Fruit fly (Drosophila melanogaster) whole organism, embryonic: ENCODE measurements around the gene SmD2.

Source experiments
- C15 ChIP-seq: fragments of 200-800 bp; sonication (Bioruptor generic); IDR thresholded peaks from 3 replicates; pipeline ENCODE4 v1.3.6; 2022; ENCODE audit warnings: missing biosample characterization, missing genetic modification characterization
- CG1024 ChIP-seq: fragments of 200-800 bp; sonication (Bioruptor generic); IDR thresholded peaks from 2 replicates; pipeline ENCODE4 v1.3.6; 2022; ENCODE audit warnings: missing biosample characterization, missing genetic modification characterization
- CG11456 ChIP-seq: fragments of 200-800 bp; sonication (Bioruptor generic); IDR thresholded peaks from 3 replicates; pipeline ENCODE4 v1.3.6; 2022; ENCODE audit warnings: missing biosample characterization, missing genetic modification characterization
- CG13287 ChIP-seq: fragments of 200-800 bp; sonication (Bioruptor generic); IDR thresholded peaks from 2 replicates; pipeline ENCODE4 v1.3.6; 2022; ENCODE audit warnings: missing biosample characterization, missing genetic modification characterization; ENCODE audit not compliant: partially characterized antibody
- CG13424 ChIP-seq: fragments of 200-800 bp; sonication (Bioruptor generic); optimal IDR thresholded peaks from 2 replicates; lab custom pipeline; 2019; ENCODE audit warnings: missing biosample characterization, mild to moderate bottlenecking, missing genetic modification characterization, moderate library complexity
- CG14441 ChIP-seq: fragments of 200-800 bp; sonication (Bioruptor generic); IDR thresholded peaks from 2 replicates; pipeline ENCODE4 v1.3.6; 2022; ENCODE audit warnings: missing biosample characterization, missing genetic modification characterization
- CG17186 ChIP-seq: fragments of 200-800 bp; sonication (Bioruptor generic); optimal IDR thresholded peaks from 3 replicates; lab custom pipeline; 2017; ENCODE audit warnings: missing biosample characterization, missing genetic modification reagents, missing genetic modification characterization
- CG17612 ChIP-seq: fragments of 200-800 bp; sonication (Bioruptor generic); IDR thresholded peaks from 2 replicates; pipeline ENCODE4 v1.3.6; 2022; ENCODE audit warnings: missing biosample characterization, missing genetic modification characterization
- CG17829 ChIP-seq: fragments of 200-800 bp; optimal IDR thresholded peaks from 2 replicates; lab custom pipeline; 2019; ENCODE audit warnings: missing biosample characterization, mild to moderate bottlenecking, missing genetic modification characterization, moderate library complexity
- CG30403 ChIP-seq: fragments of 200-800 bp; sonication (Bioruptor generic); optimal IDR thresholded peaks from 3 replicates; lab custom pipeline; 2016; ENCODE audit warnings: missing biosample characterization, missing genetic modification characterization
- CG3065 ChIP-seq: fragments of 200-800 bp; sonication (Bioruptor generic); optimal IDR thresholded peaks from 2 replicates; lab custom pipeline; 2016; ENCODE audit warnings: missing biosample characterization, missing genetic modification characterization
- CG3163 ChIP-seq: fragments of 200-800 bp; sonication (Bioruptor generic); optimal IDR thresholded peaks from 3 replicates; lab custom pipeline; 2016; ENCODE audit warnings: missing biosample characterization, missing genetic modification characterization
- CG32772 ChIP-seq: fragments of 200-800 bp; sonication (Bioruptor generic); IDR thresholded peaks from 2 replicates; pipeline ENCODE4 v1.3.6; 2022; ENCODE audit warnings: missing biosample characterization, missing genetic modification characterization
- CG3847 ChIP-seq: fragments of 200-800 bp; sonication (Bioruptor generic); IDR thresholded peaks from 2 replicates; pipeline ENCODE4 v1.3.6; 2022; ENCODE audit warnings: missing biosample characterization, missing genetic modification characterization
- CG4328 ChIP-seq: fragments of 200-800 bp; sonication (Bioruptor generic); optimal IDR thresholded peaks from 3 replicates; lab custom pipeline; 2017; ENCODE audit warnings: missing biosample characterization, missing genetic modification reagents, missing genetic modification characterization
- CG6175 ChIP-seq: fragments of 200-800 bp; sonication (Bioruptor generic); IDR thresholded peaks from 3 replicates; pipeline ENCODE4 v1.3.6; 2022; ENCODE audit warnings: missing biosample characterization, missing genetic modification characterization
- CG6654 ChIP-seq: fragments of 200-800 bp; sonication (Bioruptor generic); optimal IDR thresholded peaks from 2 replicates; lab custom pipeline; 2017; ENCODE audit warnings: missing biosample characterization, mild to moderate bottlenecking, missing genetic modification characterization
- CG7556 ChIP-seq: fragments of 200-800 bp; sonication (Bioruptor generic); optimal IDR thresholded peaks from 2 replicates; lab custom pipeline; 2017; ENCODE audit warnings: missing biosample characterization, mild to moderate bottlenecking, missing genetic modification characterization
- CG7963 ChIP-seq: fragments of 200-800 bp; sonication (Bioruptor generic); IDR thresholded peaks from 3 replicates; pipeline ENCODE4 v1.3.6; 2022; ENCODE audit warnings: missing biosample characterization, missing genetic modification characterization; ENCODE audit not compliant: partially characterized antibody
- CG8765 ChIP-seq: fragments of 200-800 bp; sonication (Bioruptor generic); IDR thresholded peaks from 2 replicates; pipeline ENCODE4 v1.3.6; 2022; ENCODE audit warnings: missing biosample characterization, missing genetic modification characterization
- CG9876 ChIP-seq: fragments of 200-800 bp; sonication (Bioruptor generic); optimal IDR thresholded peaks from 2 replicates; lab custom pipeline; 2016; ENCODE audit warnings: missing biosample characterization, missing genetic modification characterization
- Chrac-16 ChIP-seq: fragments of 200-800 bp; sonication (Bioruptor generic); optimal IDR thresholded peaks from 3 replicates; lab custom pipeline; 2016; ENCODE audit warnings: missing biosample characterization, missing genetic modification characterization
- D ChIP-seq, 2 experiments: fragments of 200-800 bp in 1 of 2; fragments of >200 bp in 1 of 2; sonication (Bioruptor generic) in 1 of 2; optimal IDR thresholded peaks; 2 replicates in 1 of 2; 3 replicates in 1 of 2; lab custom pipeline; 2017; ENCODE audit warnings: mild to moderate bottlenecking in 1 of 2, missing biosample characterization in 1 of 2, missing genetic modification characterization in 1 of 2, missing genetic modification reagents in 1 of 2
- E2f2 ChIP-seq: fragments of 200-800 bp; sonication (Bioruptor generic); IDR thresholded peaks from 2 replicates; pipeline ENCODE4 v1.3.6; 2022; ENCODE audit warnings: missing biosample characterization, missing genetic modification characterization
- Gug ChIP-seq: fragments of 200-800 bp; sonication (Bioruptor generic); IDR thresholded peaks from 4 replicates; pipeline ENCODE4 v1.3.6; 2022; ENCODE audit warnings: missing biosample characterization, missing genetic modification characterization
- HLH4C ChIP-seq: fragments of 200-800 bp; sonication (Bioruptor generic); IDR thresholded peaks from 3 replicates; pipeline ENCODE4 v1.3.6; 2022; ENCODE audit warnings: missing biosample characterization, missing genetic modification characterization; ENCODE audit not compliant: partially characterized antibody
- HmgZ ChIP-seq: fragments of 200-800 bp; sonication (Bioruptor generic); optimal IDR thresholded peaks from 2 replicates; lab custom pipeline; 2018; ENCODE audit warnings: missing biosample characterization, mild to moderate bottlenecking, missing genetic modification characterization
- Hr39 ChIP-seq: fragments of >200 bp; optimal IDR thresholded peaks from 2 replicates; lab custom pipeline; 2017
- Mes4 ChIP-seq: fragments of 200-800 bp; sonication (Bioruptor generic); optimal IDR thresholded peaks from 2 replicates; lab custom pipeline; 2016; ENCODE audit warnings: missing biosample characterization, missing genetic modification characterization
- Stat92E ChIP-seq, 3 experiments: fragments of >200 bp in 2 of 3; fragments of 200-800 bp in 1 of 3; sonication (Bioruptor generic) in 1 of 3; optimal IDR thresholded peaks; 2 replicates each; lab custom pipeline; 2017 to 2019; ENCODE audit warnings: missing biosample characterization in 3 of 3, missing genetic modification characterization in 3 of 3, mild to moderate bottlenecking in 1 of 3, moderate library complexity in 1 of 3
- Tbp ChIP-seq: fragments of >200 bp; optimal IDR thresholded peaks from 2 replicates; lab custom pipeline; 2018; ENCODE audit warnings: missing biosample characterization, missing genetic modification characterization
- ac ChIP-seq: fragments of 200-800 bp; sonication (Bioruptor generic); optimal IDR thresholded peaks from 3 replicates; lab custom pipeline; 2017; ENCODE audit warnings: missing biosample characterization, mild to moderate bottlenecking, missing genetic modification characterization
- ato ChIP-seq: fragments of 200-800 bp; sonication (Bioruptor generic); IDR thresholded peaks from 2 replicates; pipeline ENCODE4 v1.3.6; 2022; ENCODE audit warnings: missing biosample characterization, missing genetic modification characterization; ENCODE audit not compliant: partially characterized antibody
- cato ChIP-seq: fragments of 200-800 bp; sonication (Bioruptor generic); optimal IDR thresholded peaks from 2 replicates; lab custom pipeline; 2016; ENCODE audit warnings: missing biosample characterization, missing genetic modification characterization, borderline replicate concordance
- croc ChIP-seq: fragments of 200-800 bp; sonication (Bioruptor generic); conservative IDR thresholded peaks from 3 replicates; pipeline ENCODE4 v1.3.6; 2022; ENCODE audit warnings: missing biosample characterization, missing genetic modification characterization
- dmrt11E ChIP-seq: fragments of 200-800 bp; sonication (Bioruptor generic); optimal IDR thresholded peaks from 3 replicates; lab custom pipeline; 2018; ENCODE audit warnings: missing biosample characterization, mild to moderate bottlenecking, missing genetic modification characterization, moderate library complexity
- dpn ChIP-seq, 2 experiments: fragments of 200-800 bp; sonication (Bioruptor generic); optimal IDR thresholded peaks; 3 replicates each; lab custom pipeline; 2016; ENCODE audit warnings: missing biosample characterization in 2 of 2, missing genetic modification characterization in 2 of 2
- lov ChIP-seq, 2 experiments: fragments of 200-800 bp in 1 of 2; fragments of >200 bp in 1 of 2; sonication (Bioruptor generic) in 1 of 2; IDR thresholded peaks in 1 of 2; optimal IDR thresholded peaks in 1 of 2; 2 replicates in 1 of 2; 3 replicates in 1 of 2; pipeline versions ENCODE4 v1.3.6 to Lab custom; 2017 to 2022; ENCODE audit warnings: missing biosample characterization in 1 of 2, missing genetic modification characterization in 1 of 2
- maf-S ChIP-seq: fragments of 200-800 bp; sonication (Bioruptor generic); optimal IDR thresholded peaks from 2 replicates; lab custom pipeline; 2016; ENCODE audit warnings: missing biosample characterization, missing genetic modification characterization
- mam ChIP-seq: fragments of 200-800 bp; sonication (Bioruptor generic); optimal IDR thresholded peaks from 3 replicates; lab custom pipeline; 2016; ENCODE audit warnings: missing biosample characterization, missing genetic modification characterization
- odd ChIP-seq: fragments of 200-800 bp; sonication (Bioruptor generic); optimal IDR thresholded peaks from 2 replicates; lab custom pipeline; 2017; ENCODE audit warnings: missing biosample characterization, mild to moderate bottlenecking, missing genetic modification characterization
- otp ChIP-seq: fragments of 200-800 bp; sonication (Bioruptor generic); IDR thresholded peaks from 3 replicates; pipeline ENCODE4, ENCODE4 v1.3.6; 2022; ENCODE audit warnings: missing biosample characterization, missing genetic modification characterization
- pfk ChIP-seq: fragments of 200-800 bp; sonication (Bioruptor generic); optimal IDR thresholded peaks from 2 replicates; lab custom pipeline; 2018; ENCODE audit warnings: missing biosample characterization, mild to moderate bottlenecking, missing genetic modification characterization, moderate library complexity
- sisA ChIP-seq: fragments of 200-800 bp; sonication (Bioruptor generic); IDR thresholded peaks from 2 replicates; pipeline ENCODE4 v1.3.6; 2022; ENCODE audit warnings: missing biosample characterization, missing genetic modification characterization
- sna ChIP-seq: fragments of 200-800 bp; sonication (Bioruptor generic); IDR thresholded peaks from 2 replicates; pipeline ENCODE4 v1.3.6; 2022; ENCODE audit warnings: missing biosample characterization, missing genetic modification characterization; ENCODE audit not compliant: partially characterized antibody
- stwl ChIP-seq: fragments of 200-800 bp; sonication (Bioruptor generic); optimal IDR thresholded peaks from 3 replicates; lab custom pipeline; 2018; ENCODE audit warnings: missing biosample characterization, mild to moderate bottlenecking, missing genetic modification characterization, moderate library complexity
- toy ChIP-seq: fragments of 200-800 bp; sonication (Bioruptor generic); IDR thresholded peaks from 2 replicates; pipeline ENCODE4 v1.3.6; 2022; ENCODE audit warnings: missing biosample characterization, missing genetic modification characterization
- vfl ChIP-seq: fragments of 200-800 bp; sonication (Bioruptor generic); optimal IDR thresholded peaks from 2 replicates; lab custom pipeline; 2016; ENCODE audit warnings: missing biosample characterization, missing genetic modification characterization
- wek ChIP-seq: fragments of 200-800 bp; sonication (Bioruptor generic); optimal IDR thresholded peaks from 3 replicates; lab custom pipeline; 2018; ENCODE audit warnings: missing biosample characterization, mild to moderate bottlenecking, missing genetic modification characterization, moderate library complexity

The SmD2 gene

DNA sequence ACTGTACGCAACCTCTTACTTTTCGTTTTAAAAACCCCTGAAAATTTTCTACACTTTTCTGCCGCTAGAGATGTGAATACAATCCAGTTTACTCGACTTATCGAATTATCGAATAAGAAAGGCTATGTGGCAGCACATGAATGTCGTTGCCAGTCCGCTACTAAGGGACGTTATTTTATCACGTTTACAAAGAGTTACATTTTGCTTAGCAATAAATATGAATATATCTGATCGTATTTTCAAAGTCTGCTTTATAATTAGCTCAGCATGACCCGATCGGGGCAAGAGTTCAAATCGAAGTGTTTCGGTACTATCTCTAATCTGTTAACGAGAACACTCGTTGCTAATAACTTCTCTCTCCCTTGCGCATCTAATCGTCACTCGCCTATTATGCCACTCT is 22.4 kb upstream of the SmD2 start, which contains the start of gene CG42724 (continued):
- peak; percentile 60; the same call in 2 of the 4 replicates for TF ChIP-seq Gug (GFP tag; lab: Robert Waterston, UW)
- no peak for TF ChIP-seq CG4328 (GFP tag; lab: Kevin White, UChicago)
- no peak for TF ChIP-seq Hr39
- peak; percentile 37 for TF ChIP-seq vfl
- 0 out of 3 replicates have a peak, but pooled peaks have one; percentile 9 for TF ChIP-seq C15 (GFP tag; lab: Robert Waterston, UW)
- TF ChIP-seq Tbp = no peak
- no peak for TF ChIP-seq ato (GFP tag; lab: Robert Waterston, UW)
- no peak for TF ChIP-seq CG8765
- peak; percentile 60 for TF ChIP-seq CG3163 (GFP tag; lab: Kevin White, UChicago)
- TF ChIP-seq dmrt11E (tag; lab: Kevin White, UChicago) = no peak
- TF ChIP-seq wek (GFP tag; lab: Kevin White, UChicago) = peak; percentile 30
- no peak for TF ChIP-seq HLH4C (GFP tag; lab: Robert Waterston, UW)
- TF ChIP-seq sna = 0 out of 2 replicates have a peak, but pooled peaks have one; percentile 13
- TF ChIP-seq otp (GFP tag; lab: Robert Waterston, UW) = peak; percentile 49; the same call in 1 of the 3 replicates
- TF ChIP-seq CG14441 (GFP tag; lab: Robert Waterston, UW) = peak; percentile 50
- TF ChIP-seq croc (GFP tag; lab: Robert Waterston, UW) = peak; percentile 35; the same call in 1 of the 3 replicates
- no peak for TF ChIP-seq CG17829 (tag; lab: Kevin White, UChicago)
- 0 out of 3 replicates have a peak, but pooled peaks have one; percentile 32 for TF ChIP-seq CG6175
- peak; percentile 57 for TF ChIP-seq CG32772 (GFP tag; lab: Robert Waterston, UW)
- no peak for TF ChIP-seq pfk (GFP tag; lab: Kevin White, UChicago)
- peak; percentile 72 for TF ChIP-seq D (optimal IDR thresholded peaks at IDR 0.05; lab: Kevin White, UChicago)
- TF ChIP-seq D (GFP tag; optimal IDR thresholded peaks at IDR 0.05; lab: Kevin White, UChicago) = no peak
- peak; percentile 71 for TF ChIP-seq CG30403
- TF ChIP-seq CG6654 (GFP tag; lab: Kevin White, UChicago) = no peak
- TF ChIP-seq CG13424 (tag; lab: Kevin White, UChicago) = peak; percentile 67
- no peak for TF ChIP-seq ac (GFP tag; lab: Kevin White, UChicago)
- TF ChIP-seq stwl = peak; percentile 57
- peak; percentile 75 for TF ChIP-seq CG9876 (GFP tag; lab: Kevin White, UChicago)
- peak; percentile 35; the same call in 1 of the 2 replicates for TF ChIP-seq CG1024 (GFP tag; lab: Robert Waterston, UW)
- TF ChIP-seq CG7963 (GFP tag; lab: Robert Waterston, UW) = no peak
- TF ChIP-seq CG13287 = peak; percentile 8; the same call in 1 of the 2 replicates
- peak; percentile 67 for TF ChIP-seq sisA (GFP tag; lab: Robert Waterston, UW)
- TF ChIP-seq E2f2 = peak; percentile 29; the same call in 1 of the 2 replicates
- no peak for TF ChIP-seq toy (GFP tag; lab: Robert Waterston, UW)
- peak; percentile 73 to 77 for TF ChIP-seq dpn (GFP tag; optimal IDR thresholded peaks at IDR 0.05; lab: Kevin White, UChicago)
- peak; percentile 47 for TF ChIP-seq Mes4
- peak; percentile 74; the same call in 1 of the 2 replicates for TF ChIP-seq CG3847 (GFP tag; lab: Robert Waterston, UW)
- no peak for TF ChIP-seq lov (optimal IDR thresholded peaks at IDR 0.05; lab: Kevin White, UChicago)
- TF ChIP-seq lov (GFP tag; IDR thresholded peaks at IDR 0.05; lab: Robert Waterston, UW) = 0 out of 3 replicates have a peak, but pooled peaks have one; percentile 32
- TF ChIP-seq CG11456 (GFP tag; lab: Robert Waterston, UW) = peak; percentile 72
- TF ChIP-seq odd (GFP tag; lab: Kevin White, UChicago) = no peak
- peak; percentile 65 for TF ChIP-seq maf-S (GFP tag; lab: Kevin White, UChicago)
- peak; percentile 59 for TF ChIP-seq HmgZ
- peak; percentile 52 for TF ChIP-seq CG17186 (GFP tag; lab: Kevin White, UChicago)
- no peak for TF ChIP-seq CG7556 (GFP tag; lab: Kevin White, UChicago)
- TF ChIP-seq mam (GFP tag; lab: Kevin White, UChicago) = peak; percentile 89
- TF ChIP-seq CG17612 = no peak
- TF ChIP-seq Chrac-16 (GFP tag; lab: Kevin White, UChicago) = peak; percentile 71
- no peak for TF ChIP-seq Stat92E (GFP tag; optimal IDR thresholded peaks at IDR 0.05; lab: Kevin White, UChicago)
- TF ChIP-seq cato = no peak
- no peak for TF ChIP-seq CG3065 (GFP tag; lab: Kevin White, UChicago)
